Fruit fly (Drosophila melanogaster): ENCODE measurements around the gene CG43116.

dm6 chr3R:26026631-26027274 is 30.0 kb upstream of the CG43116 start:
- TF ChIP-seq CTCF (optimal IDR thresholded peaks at IDR 0.05) (no peak), CG8478 (optimal IDR thresholded peaks at IDR 0.05) (no peak)

Measured in S2 (cell line).